Fruit fly (Drosophila melanogaster): ENCODE data around the gene CG2258.

The CG2258 gene

dm6 chrX:8142067-8142462, 40.2 kb upstream of the CG2258 start, which contains the start of gene Smox (continued):
- TF ChIP-seq CG30020 (tag; optimal IDR thresholded peaks at IDR 0.05): peak; percentile 19
- peak; percentile 37 for TF ChIP-seq CG13287 (GFP tag; IDR thresholded peaks at IDR 0.05; ENCODE audit: partially characterized antibody)
- TF ChIP-seq CG10267 (tag; optimal IDR thresholded peaks at IDR 0.05): peak; percentile 54
- no peak for TF ChIP-seq sob (GFP tag; IDR thresholded peaks at IDR 0.05)
- TF ChIP-seq stwl (tag; optimal IDR thresholded peaks at IDR 0.05): peak; percentile 60
- peak; percentile 43 for TF ChIP-seq BEAF-32 (GFP tag; optimal IDR thresholded peaks at IDR 0.05)
- peak; percentile 52 for TF ChIP-seq YL-1 (GFP tag; optimal IDR thresholded peaks at IDR 0.05)
- no peak for TF ChIP-seq psq (GFP tag; optimal IDR thresholded peaks at IDR 0.05)
- TF ChIP-seq Deaf1 (tag; optimal IDR thresholded peaks at IDR 0.05): no peak
- 0 out of 3 replicates have a peak, but pooled peaks have one; percentile 36 for TF ChIP-seq row (GFP tag; IDR thresholded peaks at IDR 0.05)
- TF ChIP-seq pum (GFP tag; optimal IDR thresholded peaks at IDR 0.05): no peak
- TF ChIP-seq CG17829 (tag; optimal IDR thresholded peaks at IDR 0.05): peak; percentile 21
- peak; percentile 1 for TF ChIP-seq CG2712 (tag; optimal IDR thresholded peaks at IDR 0.05)
- no peak for TF ChIP-seq pan (optimal IDR thresholded peaks at IDR 0.05)
- no peak for TF ChIP-seq pan (GFP tag; optimal IDR thresholded peaks at IDR 0.05 in 1 of 2, IDR thresholded peaks at IDR 0.05 in 1 of 2)
- no peak for TF ChIP-seq bab2 (GFP tag; optimal IDR thresholded peaks at IDR 0.05)
- TF ChIP-seq CG3995 (GFP tag; optimal IDR thresholded peaks at IDR 0.05): peak; percentile 48
- no peak for TF ChIP-seq Dfd (GFP tag; optimal IDR thresholded peaks at IDR 0.05)
- no peak for TF ChIP-seq Stat92E (GFP tag; optimal IDR thresholded peaks at IDR 0.05)
- peak; percentile 97 for TF ChIP-seq CG9797 (GFP tag; optimal IDR thresholded peaks at IDR 0.05)
- TF ChIP-seq Sry-δ (GFP tag; optimal IDR thresholded peaks at IDR 0.05): peak; percentile 6
- no peak for TF ChIP-seq ato (GFP tag; IDR thresholded peaks at IDR 0.05; ENCODE audit: partially characterized antibody)
- peak; percentile 87 for TF ChIP-seq gfzf (GFP tag; optimal IDR thresholded peaks at IDR 0.05)
- TF ChIP-seq CG30431 (GFP tag; optimal IDR thresholded peaks at IDR 0.05): no peak
- peak; percentile 17 for TF ChIP-seq zen (tag; optimal IDR thresholded peaks at IDR 0.05)
- TF ChIP-seq phol (tag; optimal IDR thresholded peaks at IDR 0.05): peak; percentile 17
- TF ChIP-seq pzg (GFP tag; optimal IDR thresholded peaks at IDR 0.05): peak; percentile 73
- peak; percentile 4 for TF ChIP-seq CG12391 (tag; optimal IDR thresholded peaks at IDR 0.05)
- TF ChIP-seq lov (optimal IDR thresholded peaks at IDR 0.05): no peak
- TF ChIP-seq lov (GFP tag; IDR thresholded peaks at IDR 0.05): no peak
- peak; percentile 43 for TF ChIP-seq MBD-R2 (GFP tag; IDR thresholded peaks at IDR 0.05)
- no peak for TF ChIP-seq CG8290 (GFP tag; optimal IDR thresholded peaks at IDR 0.05)
- peak in 1 of 2 experiments; percentile 5 for TF ChIP-seq CG8290 (tag; optimal IDR thresholded peaks at IDR 0.05)
- TF ChIP-seq CG13296 (GFP tag; optimal IDR thresholded peaks at IDR 0.05): no peak
- no peak for TF ChIP-seq D (optimal IDR thresholded peaks at IDR 0.05)
- no peak for TF ChIP-seq D (GFP tag; optimal IDR thresholded peaks at IDR 0.05)
- TF ChIP-seq CG12769 (tag; optimal IDR thresholded peaks at IDR 0.05): no peak
- TF ChIP-seq CG13624 (GFP tag; optimal IDR thresholded peaks at IDR 0.05): peak; percentile 38
- peak; percentile 62 for TF ChIP-seq CG12659 (GFP tag; optimal IDR thresholded peaks at IDR 0.05)
- no peak for TF ChIP-seq Atf3 (GFP tag; optimal IDR thresholded peaks at IDR 0.05)
- TF ChIP-seq crp (GFP tag; optimal IDR thresholded peaks at IDR 0.05): peak in 1 of 2 experiments; percentile 26
- peak; percentile 28 for TF ChIP-seq Elba2 (GFP tag; optimal IDR thresholded peaks at IDR 0.05)
- peak; percentile 37 for TF ChIP-seq CG14710 (tag; optimal IDR thresholded peaks at IDR 0.05)
- TF ChIP-seq CG8924 (tag; optimal IDR thresholded peaks at IDR 0.05): peak; percentile 26
- peak; percentile 25 for TF ChIP-seq Sin3A (optimal IDR thresholded peaks at IDR 0.05)

Measured in whole organism, embryonic.